Worm (Caenorhabditis elegans) whole organism, L4 larva: ENCODE data around the gene tab-1.

Source experiments
- D1046.2 ChIP-seq: fragments of 200-800 bp; sonication (Bioruptor generic); IDR thresholded peaks from 2 replicates; pipeline ENCODE4 v1.3.6; 2022; ENCODE audit warnings: missing genetic modification characterization, missing compliant biosample characterization
- F10B5.3 ChIP-seq: sonication (generic microtip); optimal IDR thresholded peaks from 2 replicates; lab custom pipeline; 2016; ENCODE audit warnings: mild to moderate bottlenecking, missing genetic modification characterization, missing compliant biosample characterization
- F37D6.2 ChIP-seq: sonication (generic microtip); optimal IDR thresholded peaks from 2 replicates; lab custom pipeline; 2016; ENCODE audit warnings: mild to moderate bottlenecking, missing genetic modification characterization, missing compliant biosample characterization
- R02D3.7 ChIP-seq: fragments of 150-350 bp; sonication (generic microtip); optimal IDR thresholded peaks from 3 replicates; lab custom pipeline; 2014; ENCODE audit warnings: missing biosample characterization, missing genetic modification characterization
- T20F7.1 ChIP-seq: fragments of 200-800 bp; sonication (Bioruptor generic); optimal IDR thresholded peaks from 2 replicates; lab custom pipeline; 2018; ENCODE audit warnings: mild to moderate bottlenecking, missing genetic modification characterization, missing compliant biosample characterization
- Y75B8A.6 ChIP-seq: fragments of 200-800 bp; sonication (Bioruptor generic); IDR thresholded peaks from 2 replicates; pipeline ENCODE4 v1.3.6; 2022; ENCODE audit warnings: missing genetic modification reagents, missing genetic modification characterization, missing compliant biosample characterization
- ZK546.5 ChIP-seq, 2 experiments: sonication (generic microtip); optimal IDR thresholded peaks; 2 replicates each; lab custom pipeline; 2017; ENCODE audit warnings: missing biosample characterization in 2 of 2, missing genetic modification characterization in 2 of 2
- aha-1 ChIP-seq: fragments of 150-350 bp; peaks from one replicate; lab custom pipeline; 2014; ENCODE audit warnings: missing biosample characterization, missing genetic modification characterization
- aly-2 ChIP-seq: sonication (generic microtip); optimal IDR thresholded peaks from 2 replicates; lab custom pipeline; 2018; ENCODE audit warnings: missing biosample characterization, missing genetic modification characterization
- ama-1 ChIP-seq: fragments of 150-350 bp; optimal IDR thresholded peaks from 2 replicates; lab custom pipeline; 2014; ENCODE audit warnings: inconsistent platforms, mixed read lengths
- arid-1 ChIP-seq: fragments of 200-800 bp; sonication (Bioruptor generic); conservative IDR thresholded peaks from 2 replicates; pipeline ENCODE4 v1.3.6; 2022; ENCODE audit warnings: missing genetic modification reagents, missing genetic modification characterization, missing compliant biosample characterization
- attf-4 ChIP-seq: sonication (generic microtip); optimal IDR thresholded peaks from 3 replicates; lab custom pipeline; 2017; ENCODE audit warnings: missing biosample characterization, missing genetic modification characterization
- ceh-20 ChIP-seq: fragments of 200-800 bp; sonication (Bioruptor generic); IDR thresholded peaks from 2 replicates; pipeline ENCODE4 v1.3.6; 2022; ENCODE audit warnings: missing genetic modification reagents, missing genetic modification characterization, missing compliant biosample characterization
- ceh-44 ChIP-seq: fragments of 200-800 bp; sonication (Bioruptor generic); IDR thresholded peaks from 2 replicates; pipeline ENCODE4 v1.3.6; 2022; ENCODE audit warnings: missing genetic modification reagents, missing genetic modification characterization, missing compliant biosample characterization
- ceh-82 ChIP-seq: sonication (generic microtip); optimal IDR thresholded peaks from 2 replicates; lab custom pipeline; 2017; ENCODE audit warnings: missing biosample characterization, missing genetic modification characterization
- ctbp-1 ChIP-seq: fragments of 200-800 bp; sonication (Bioruptor generic); IDR thresholded peaks from 2 replicates; pipeline ENCODE4 v1.3.6; 2022; ENCODE audit warnings: missing genetic modification reagents, missing genetic modification characterization, missing compliant biosample characterization
- daf-12 ChIP-seq: fragments of 150-350 bp; optimal IDR thresholded peaks from 2 replicates; lab custom pipeline; 2014; ENCODE audit warnings: missing biosample characterization, missing genetic modification reagents, missing genetic modification characterization
- daf-8 ChIP-seq: fragments of 200-800 bp; sonication (Bioruptor generic); IDR thresholded peaks from 2 replicates; pipeline ENCODE4 v1.3.6; 2022; ENCODE audit warnings: missing genetic modification characterization, missing compliant biosample characterization
- dmd-8 ChIP-seq: fragments of 200-800 bp; sonication (Bioruptor generic); IDR thresholded peaks from 2 replicates; pipeline ENCODE4 v1.3.6; 2022; ENCODE audit warnings: missing genetic modification characterization, missing compliant biosample characterization
- dmd-9 ChIP-seq: fragments of 200-800 bp; sonication (Bioruptor generic); IDR thresholded peaks from 2 replicates; pipeline ENCODE4 v1.3.6; 2022; ENCODE audit warnings: missing genetic modification reagents, missing genetic modification characterization, missing compliant biosample characterization
- dpl-1 ChIP-seq: fragments of 150-350 bp; optimal IDR thresholded peaks from 2 replicates; lab custom pipeline; 2014; ENCODE audit warnings: missing biosample characterization, missing genetic modification reagents, missing genetic modification characterization
- dve-1 ChIP-seq: sonication (generic microtip); optimal IDR thresholded peaks from 2 replicates; lab custom pipeline; 2017; ENCODE audit warnings: antibody characterized with exemption, mild to moderate bottlenecking, missing genetic modification characterization, missing compliant biosample characterization; ENCODE audit not compliant: insufficient read depth
- egl-27 ChIP-seq: sonication (generic microtip); optimal IDR thresholded peaks from 3 replicates; lab custom pipeline; 2017; ENCODE audit warnings: missing biosample characterization, missing genetic modification reagents, missing genetic modification characterization
- fkh-10 ChIP-seq: fragments of 150-350 bp; optimal IDR thresholded peaks from 2 replicates; lab custom pipeline; 2014; ENCODE audit warnings: missing biosample characterization, missing genetic modification reagents, missing genetic modification characterization
- gei-8 ChIP-seq: fragments of 200-800 bp; sonication (Bioruptor generic); optimal IDR thresholded peaks from 2 replicates; lab custom pipeline; 2018; ENCODE audit warnings: mild to moderate bottlenecking, missing genetic modification characterization, missing compliant biosample characterization
- hlh-11 ChIP-seq: fragments of 200-800 bp; sonication (Bioruptor generic); optimal IDR thresholded peaks from 2 replicates; lab custom pipeline; 2018; ENCODE audit warnings: mild to moderate bottlenecking, missing genetic modification characterization, missing compliant biosample characterization
- hlh-30 ChIP-seq: sonication (generic microtip); optimal IDR thresholded peaks from 2 replicates; lab custom pipeline; 2017; ENCODE audit warnings: antibody characterized with exemption, mild to moderate bottlenecking, missing genetic modification characterization, missing compliant biosample characterization; ENCODE audit not compliant: insufficient read depth
- hmg-1.1 ChIP-seq: fragments of 200-800 bp; sonication (Bioruptor generic); IDR thresholded peaks from 2 replicates; pipeline ENCODE4 v1.3.6; 2022; ENCODE audit warnings: missing genetic modification reagents, missing genetic modification characterization, missing compliant biosample characterization
- jun-1 ChIP-seq: fragments of 150-350 bp; optimal IDR thresholded peaks from 2 replicates; lab custom pipeline; 2014; ENCODE audit warnings: missing biosample characterization, missing genetic modification reagents, missing genetic modification characterization
- lin-29 ChIP-seq: fragments of 200-800 bp; sonication (Bioruptor generic); IDR thresholded peaks from 2 replicates; pipeline ENCODE4 v1.3.6; 2022; ENCODE audit warnings: missing genetic modification reagents, missing genetic modification characterization, missing compliant biosample characterization
- lin-39 ChIP-seq: fragments of 150-350 bp; optimal IDR thresholded peaks from 2 replicates; lab custom pipeline; 2014; ENCODE audit warnings: missing biosample characterization, missing genetic modification reagents, missing genetic modification characterization
- lsy-2 ChIP-seq, 2 experiments: fragments of 150-350 bp in 1 of 2; sonication (generic microtip) in 1 of 2; optimal IDR thresholded peaks; 2 replicates each; lab custom pipeline; 2014 to 2017; ENCODE audit warnings: missing biosample characterization in 2 of 2, missing genetic modification characterization in 2 of 2
- madf-9 ChIP-seq: fragments of 200-800 bp; sonication (Bioruptor generic); conservative IDR thresholded peaks from 2 replicates; pipeline ENCODE4 v1.3.6; 2022; ENCODE audit warnings: missing genetic modification reagents, missing genetic modification characterization, missing compliant biosample characterization
- mdt-29 ChIP-seq: fragments of 200-800 bp; sonication (Bioruptor generic); IDR thresholded peaks from 2 replicates; pipeline ENCODE4 v1.3.6; 2022; ENCODE audit warnings: missing genetic modification reagents, missing genetic modification characterization, missing compliant biosample characterization
- mep-1 ChIP-seq: fragments of 150-350 bp; sonication (generic microtip); optimal IDR thresholded peaks from 3 replicates; lab custom pipeline; 2014; ENCODE audit warnings: missing biosample characterization, missing genetic modification characterization
- mes-2 ChIP-seq: sonication (generic microtip); optimal IDR thresholded peaks from 2 replicates; lab custom pipeline; 2016; ENCODE audit warnings: missing genotype, mild to moderate bottlenecking, missing genetic modification characterization, missing compliant biosample characterization; ENCODE audit not compliant: poor library complexity, severe bottlenecking
- mxl-2 ChIP-seq: fragments of 200-800 bp; sonication (Bioruptor generic); conservative IDR thresholded peaks from 2 replicates; pipeline ENCODE4 v1.3.6; 2022; ENCODE audit warnings: missing genetic modification reagents, missing genetic modification characterization, missing compliant biosample characterization
- nhr-10 ChIP-seq: fragments of 150-350 bp; optimal IDR thresholded peaks from 2 replicates; lab custom pipeline; 2014; ENCODE audit warnings: missing biosample characterization, missing genetic modification characterization
- nhr-111 ChIP-seq: fragments of 200-800 bp; sonication (Bioruptor generic); optimal IDR thresholded peaks from 2 replicates; lab custom pipeline; 2018; ENCODE audit warnings: mild to moderate bottlenecking, missing genetic modification characterization, missing compliant biosample characterization
- nhr-237 ChIP-seq: sonication (generic microtip); optimal IDR thresholded peaks from 2 replicates; lab custom pipeline; 2017; ENCODE audit warnings: missing biosample characterization, missing genetic modification characterization
- nhr-28 ChIP-seq: fragments of 150-350 bp; optimal IDR thresholded peaks from 2 replicates; lab custom pipeline; 2014; ENCODE audit warnings: missing biosample characterization, missing genetic modification characterization
- nhr-42 ChIP-seq: fragments of 200-800 bp; sonication (Bioruptor generic); IDR thresholded peaks from 2 replicates; pipeline ENCODE4 v1.3.6; 2022; ENCODE audit warnings: missing genetic modification characterization, missing compliant biosample characterization
- nhr-76 ChIP-seq: fragments of 150-350 bp; optimal IDR thresholded peaks from 2 replicates; lab custom pipeline; 2014; ENCODE audit warnings: missing biosample characterization, missing genetic modification characterization
- nhr-77 ChIP-seq: fragments of 150-350 bp; optimal IDR thresholded peaks from 2 replicates; lab custom pipeline; 2014; ENCODE audit warnings: missing biosample characterization, missing genetic modification characterization
- php-3 ChIP-seq: fragments of 200-800 bp; sonication (Bioruptor generic); IDR thresholded peaks from 2 replicates; pipeline ENCODE4 v1.3.6; 2022; ENCODE audit warnings: missing genetic modification reagents, missing genetic modification characterization, missing compliant biosample characterization
- skn-1 ChIP-seq: fragments of 150-350 bp; optimal IDR thresholded peaks from 2 replicates; lab custom pipeline; 2014; ENCODE audit warnings: missing biosample characterization, missing genetic modification characterization
- snpc-4 ChIP-seq: fragments of 150-350 bp; optimal IDR thresholded peaks from 2 replicates; lab custom pipeline; 2014; ENCODE audit warnings: missing biosample characterization, missing genetic modification characterization
- spr-1 ChIP-seq: sonication (generic microtip); optimal IDR thresholded peaks from 2 replicates; lab custom pipeline; 2016; ENCODE audit warnings: mild to moderate bottlenecking, missing genetic modification characterization, missing compliant biosample characterization
- tra-1 ChIP-seq: fragments of 200-800 bp; sonication (Bioruptor generic); IDR thresholded peaks from 2 replicates; pipeline ENCODE4 v1.3.6; 2022; ENCODE audit warnings: missing genetic modification reagents, missing genetic modification characterization, missing compliant biosample characterization
- unc-62 ChIP-seq, 3 experiments: fragments of 150-350 bp in 1 of 3; sonication (generic microtip); optimal IDR thresholded peaks in 2 of 3; peaks in 1 of 3; 1 replicate in 1 of 3; 2 replicates in 2 of 3; lab custom pipeline; 2014 to 2017; ENCODE audit warnings: missing biosample characterization in 3 of 3, missing genetic modification characterization in 3 of 3, missing genetic modification reagents in 3 of 3, missing genotype in 1 of 3
- zfp-2 ChIP-seq: sonication (generic microtip); optimal IDR thresholded peaks from 2 replicates; lab custom pipeline; 2016; ENCODE audit warnings: mild to moderate bottlenecking, missing genetic modification characterization, missing compliant biosample characterization
- zip-11 ChIP-seq: fragments of 200-800 bp; sonication (Bioruptor generic); IDR thresholded peaks from 2 replicates; pipeline ENCODE4 v1.3.6; 2022; ENCODE audit warnings: missing genetic modification characterization, missing compliant biosample characterization
- ztf-11 ChIP-seq: fragments of 150-350 bp; optimal IDR thresholded peaks from 2 replicates; lab custom pipeline; 2014; ENCODE audit warnings: missing biosample characterization, missing genetic modification characterization

Gene tab-1

DNA sequence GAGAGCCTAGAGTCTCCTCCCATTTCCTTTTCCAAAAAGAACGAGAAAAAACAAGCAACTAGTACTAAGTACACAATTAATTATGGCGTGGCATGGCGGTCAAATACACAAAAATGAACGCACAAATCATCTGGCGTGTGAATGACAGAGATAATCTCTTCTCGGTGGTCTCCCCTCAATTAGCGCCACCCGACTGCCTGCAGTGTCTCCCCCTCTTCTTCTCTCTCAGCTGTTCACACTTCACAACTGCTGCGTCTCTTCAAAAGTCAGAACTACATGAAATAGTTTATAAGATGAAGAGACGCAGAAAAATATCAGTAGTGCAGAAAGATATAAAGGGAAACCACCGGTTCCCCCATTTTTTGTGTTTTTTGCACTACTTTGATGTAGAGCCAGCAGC, 24.3 kb downstream of the tab-1 start (continued):
- TF ChIP-seq F37D6.2 (tag; lab: Kevin White, UChicago) = no peak
- no peak for TF ChIP-seq mxl-2 (GFP tag; lab: Robert Waterston, UW)
- TF ChIP-seq T20F7.1 (GFP tag; lab: Kevin White, UChicago) = no peak
- TF ChIP-seq nhr-77 = no peak
- no peak for TF ChIP-seq zfp-2 (tag; lab: Kevin White, UChicago)
- TF ChIP-seq tra-1 = peak; percentile 90
- peak; percentile 74 for TF ChIP-seq nhr-28 (tag; lab: Kevin White, UChicago)
- no peak for TF ChIP-seq nhr-237
- no peak for TF ChIP-seq aha-1 (tag; lab: Kevin White, UChicago)
- no peak for TF ChIP-seq arid-1
- 0 out of 2 replicates have a peak, but pooled peaks have one; percentile 53 for TF ChIP-seq ceh-20
- TF ChIP-seq aly-2 (tag; lab: Kevin White, UChicago) = no peak
- no peak for TF ChIP-seq ZK546.5 (tag; optimal IDR thresholded peaks at IDR 0.05; lab: Kevin White, UChicago)
- TF ChIP-seq daf-8 (GFP tag; lab: Robert Waterston, UW) = no peak
- no peak for TF ChIP-seq R02D3.7
- no peak for TF ChIP-seq attf-4
- peak; percentile 43 for TF ChIP-seq mes-2 (tag; lab: Kevin White, UChicago)
- no peak for TF ChIP-seq lin-29 (GFP tag; lab: Robert Waterston, UW)
- no peak for TF ChIP-seq Y75B8A.6 (GFP tag; lab: Robert Waterston, UW)
- no peak for TF ChIP-seq fkh-10 (GFP tag; lab: Kevin White, UChicago)
- peak; percentile 43; the same call in 1 of the 2 replicates for TF ChIP-seq ctbp-1
- no peak for TF ChIP-seq gei-8 (GFP tag; lab: Kevin White, UChicago)
- no peak for TF ChIP-seq ztf-11 (tag; lab: Kevin White, UChicago)
- no peak for TF ChIP-seq D1046.2 (GFP tag; lab: Robert Waterston, UW)
- no peak for TF ChIP-seq unc-62 (GFP tag; optimal IDR thresholded peaks at IDR 0.05 in 1 of 2; lab: Kevin White, UChicago)
- no peak for TF ChIP-seq unc-62 (tag; optimal IDR thresholded peaks at IDR 0.05; lab: Kevin White, UChicago)
- TF ChIP-seq nhr-76 = no peak
- no peak for TF ChIP-seq dmd-8 (GFP tag; lab: Robert Waterston, UW)
- TF ChIP-seq skn-1 (tag; lab: Kevin White, UChicago) = no peak
- no peak for TF ChIP-seq zip-11 (GFP tag; lab: Robert Waterston, UW)
- TF ChIP-seq egl-27 (tag; lab: Kevin White, UChicago) = no peak
- TF ChIP-seq mep-1 (tag; lab: Kevin White, UChicago) = peak; percentile 62
- TF ChIP-seq nhr-42 (GFP tag; lab: Robert Waterston, UW) = no peak
- no peak for TF ChIP-seq php-3 (GFP tag; lab: Robert Waterston, UW)
- no peak for TF ChIP-seq jun-1 (tag; lab: Kevin White, UChicago)
- TF ChIP-seq lin-39 (tag; lab: Kevin White, UChicago) = no peak
- no peak for TF ChIP-seq dpl-1 (GFP tag; lab: Kevin White, UChicago)
- no peak for TF ChIP-seq ceh-82 (tag; lab: Kevin White, UChicago)
- TF ChIP-seq nhr-111 (GFP tag; lab: Kevin White, UChicago) = no peak
- peak; percentile 91 for TF ChIP-seq hlh-11
- peak; percentile 54; the same call in 1 of the 2 replicates for TF ChIP-seq hmg-1.1 (GFP tag; lab: Robert Waterston, UW)
- TF ChIP-seq lsy-2 (tag; optimal IDR thresholded peaks at IDR 0.05; lab: Kevin White, UChicago) = peak; percentile 48 to 51
- no peak for TF ChIP-seq snpc-4 (tag; lab: Kevin White, UChicago)
- TF ChIP-seq daf-12 = no peak
- peak; percentile 36; the same call in 1 of the 2 replicates for TF ChIP-seq madf-9 (GFP tag; lab: Robert Waterston, UW)
- TF ChIP-seq ceh-44 (GFP tag; lab: Robert Waterston, UW) = no peak
- TF ChIP-seq mdt-29 (GFP tag; lab: Robert Waterston, UW) = no peak
- peak; percentile 67 for TF ChIP-seq dve-1 (tag; lab: Kevin White, UChicago)
- TF ChIP-seq spr-1 (tag; lab: Kevin White, UChicago) = no peak
- TF ChIP-seq dmd-9 (GFP tag; lab: Robert Waterston, UW) = no peak
- peak; percentile 68 for TF ChIP-seq hlh-30
- TF ChIP-seq F10B5.3 (tag; lab: Kevin White, UChicago) = no peak
- no peak for TF ChIP-seq nhr-10 (tag; lab: Kevin White, UChicago)
- TF ChIP-seq ama-1 (lab: Kevin White, UChicago) = no peak
